Fruit fly (Drosophila melanogaster): ENCODE results near the gene Pp2C1.

Pp2C1 gene

dm6 chrX:4691226-4691625 lies 4.5 kb upstream of the Pp2C1 start (continued):
- TF ChIP-seq Met (GFP tag; optimal IDR thresholded peaks at IDR 0.05) = no peak
- peak in 1 of 2 experiments; percentile 7 for TF ChIP-seq salr (GFP tag; optimal IDR thresholded peaks at IDR 0.05)
- peak; percentile 3 for TF ChIP-seq CG6808 (GFP tag; optimal IDR thresholded peaks at IDR 0.05)
- peak; percentile 27 for TF ChIP-seq dsx (GFP tag; optimal IDR thresholded peaks at IDR 0.05; ENCODE audit: poor library complexity, severe bottlenecking)
- peak; percentile 49 for TF ChIP-seq CG3032 (tag; optimal IDR thresholded peaks at IDR 0.05)
- peak in 1 of 2 experiments; percentile 18 for TF ChIP-seq ss (GFP tag; optimal IDR thresholded peaks at IDR 0.05)
- peak; percentile 8 for TF ChIP-seq pdm3 (GFP tag; optimal IDR thresholded peaks at IDR 0.05)
- no peak for TF ChIP-seq CG9139 (GFP tag; optimal IDR thresholded peaks at IDR 0.05)
- no peak for TF ChIP-seq Sox102F (GFP tag; optimal IDR thresholded peaks at IDR 0.05)
- peak; percentile 15 for TF ChIP-seq esn (GFP tag; optimal IDR thresholded peaks at IDR 0.05)
- TF ChIP-seq CG34406 (GFP tag; optimal IDR thresholded peaks at IDR 0.05) = peak; percentile 6
- TF ChIP-seq Sox15 (GFP tag; optimal IDR thresholded peaks at IDR 0.05) = no peak
- TF ChIP-seq cyc (GFP tag; optimal IDR thresholded peaks at IDR 0.05) = no peak
- no peak for TF ChIP-seq fd59A (GFP tag; optimal IDR thresholded peaks at IDR 0.05)
- no peak for TF ChIP-seq topi (GFP tag; optimal IDR thresholded peaks at IDR 0.05)
- TF ChIP-seq spab (GFP tag; optimal IDR thresholded peaks at IDR 0.05) = no peak
- no peak for TF ChIP-seq Ets21C (GFP tag; optimal IDR thresholded peaks at IDR 0.05)
- TF ChIP-seq Eip78C (GFP tag) = peak; percentile 66
- peak; percentile 18 for TF ChIP-seq CG3919 (GFP tag; optimal IDR thresholded peaks at IDR 0.05)
- TF ChIP-seq CG11902 (GFP tag; optimal IDR thresholded peaks at IDR 0.05) = no peak
- peak; percentile 42 for TF ChIP-seq svp (GFP tag)
- TF ChIP-seq Gug (GFP tag; IDR thresholded peaks at IDR 0.05) = no peak
- TF ChIP-seq Hr38 (GFP tag; optimal IDR thresholded peaks at IDR 0.05) = no peak
- no peak for TF ChIP-seq CG16779 (tag; optimal IDR thresholded peaks at IDR 0.05)
- TF ChIP-seq fd85E (GFP tag; optimal IDR thresholded peaks at IDR 0.05) = no peak
- TF ChIP-seq CG8319 (GFP tag; optimal IDR thresholded peaks at IDR 0.05) = no peak
- TF ChIP-seq dac (GFP tag; optimal IDR thresholded peaks at IDR 0.05) = no peak
- peak; percentile 13 for TF ChIP-seq Lpt (GFP tag; optimal IDR thresholded peaks at IDR 0.05)

DNA sequence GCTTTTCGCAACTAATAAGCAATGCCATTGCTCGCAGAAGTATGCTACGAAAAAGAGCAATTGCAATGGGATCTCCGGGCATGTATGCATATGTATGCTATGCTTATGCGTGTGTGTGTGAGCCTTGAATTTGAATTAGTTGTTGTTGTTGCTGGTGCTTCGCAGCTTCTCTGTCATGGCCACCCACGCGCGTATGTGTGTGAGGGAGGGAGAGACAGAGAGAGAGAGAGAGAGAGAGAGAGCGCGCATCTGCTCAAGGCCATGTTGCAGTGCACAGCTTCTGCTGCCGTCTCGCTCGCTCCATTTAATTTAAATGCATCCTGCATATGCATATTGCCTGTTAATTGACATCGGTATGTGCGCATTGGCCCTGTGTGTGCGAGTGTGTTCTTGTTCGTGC lies 4.1 kb upstream of the Pp2C1 start:
- TF ChIP-seq CG4318 (GFP tag; optimal IDR thresholded peaks at IDR 0.05) (no peak), CG32006 (GFP tag; optimal IDR thresholded peaks at IDR 0.05) (no peak), Hr38 (GFP tag; optimal IDR thresholded peaks at IDR 0.05) (no peak), Sox14 (GFP tag; optimal IDR thresholded peaks at IDR 0.05) (no peak), Hr39 (GFP tag; optimal IDR thresholded peaks at IDR 0.05) (no peak), CG9139 (GFP tag; optimal IDR thresholded peaks at IDR 0.05) (no peak)

- TF ChIP-seq CG31627 (GFP tag; optimal IDR thresholded peaks at IDR 0.05) (peak; percentile 43), fd85E (GFP tag; optimal IDR thresholded peaks at IDR 0.05) (peak; percentile 16), achi (GFP tag; optimal IDR thresholded peaks at IDR 0.05) (peak; percentile 49), Hr4 (GFP tag; optimal IDR thresholded peaks at IDR 0.05) (peak; percentile 20), CG6792 (GFP tag; optimal IDR thresholded peaks at IDR 0.05) (peak; percentile 29), CG8319 (GFP tag; optimal IDR thresholded peaks at IDR 0.05) (peak; percentile 6), OdsH (GFP tag; optimal IDR thresholded peaks at IDR 0.05) (peak; percentile 43), vri (GFP tag; optimal IDR thresholded peaks at IDR 0.05) (peak; percentile 60), CG6163 (GFP tag; IDR thresholded peaks at IDR 0.05) (peak; percentile 56; the same call in 1 of the 3 replicates), CG1621 (tag; optimal IDR thresholded peaks at IDR 0.05) (no peak), fkh (GFP tag; optimal IDR thresholded peaks at IDR 0.05) (no peak), Ets21C (GFP tag; optimal IDR thresholded peaks at IDR 0.05) (no peak), net (GFP tag; optimal IDR thresholded peaks at IDR 0.05) (peak; percentile 48), spab (GFP tag; optimal IDR thresholded peaks at IDR 0.05) (no peak), CG3919 (GFP tag; optimal IDR thresholded peaks at IDR 0.05) (peak; percentile 35), CG6808 (GFP tag; optimal IDR thresholded peaks at IDR 0.05) (peak; percentile 34), CG10669 (GFP tag; optimal IDR thresholded peaks at IDR 0.05) (no peak), CG8119 (GFP tag; IDR thresholded peaks at IDR 0.05) (0 out of 3 replicates have a peak, but pooled peaks have one; percentile 24), Gug (GFP tag; IDR thresholded peaks at IDR 0.05) (0 out of 2 replicates have a peak, but pooled peaks have one; percentile 10), Hr38 (GFP tag; optimal IDR thresholded peaks at IDR 0.05) (no peak), Eip75B (GFP tag; optimal IDR thresholded peaks at IDR 0.05) (peak; percentile 6), eg (GFP tag; IDR thresholded peaks at IDR 0.05) (peak; percentile 52; the same call in 1 of the 3 replicates), CG3032 (tag; optimal IDR thresholded peaks at IDR 0.05) (peak; percentile 3), CG34406 (GFP tag; optimal IDR thresholded peaks at IDR 0.05) (no peak), CG8632 (GFP tag; optimal IDR thresholded peaks at IDR 0.05) (no peak)
Observed at dm6 chrX:4687778-4688399, 1.2 kb upstream of the Pp2C1 start, which contains the start of gene ctp. Gene ctp, plus strand, starts transcription at chrX:4687800.

Measured in whole organism, prepupa.